Worm (Caenorhabditis elegans): ENCODE data around the gene eif-2A.
"Not testable (repeated sequence)": the region's sequence is repeated elsewhere in the genome, so short reads cannot be mapped to it uniquely, and the experiment has no call there.

eif-2A gene

DNA sequence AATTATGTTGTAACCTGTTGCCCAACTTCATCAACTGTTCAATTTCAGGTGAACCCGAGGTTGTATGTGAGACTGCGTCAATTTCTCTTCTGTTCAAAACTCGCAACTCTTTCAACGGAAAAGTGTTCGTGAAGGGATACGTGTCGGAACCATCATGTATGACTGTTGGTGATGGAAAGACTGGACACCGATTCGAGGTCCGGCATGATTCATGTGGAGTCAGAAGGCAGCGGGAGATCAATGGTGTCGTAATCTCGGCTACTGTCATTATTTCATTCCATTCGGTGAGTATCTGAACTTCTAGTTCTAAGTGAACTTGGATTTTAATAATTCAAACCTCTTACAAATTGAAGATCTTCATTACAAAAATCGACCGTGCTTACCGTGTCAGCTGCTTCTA, 21.2 kb downstream of the eif-2A start:
- no peak for TF ChIP-seq F55B11.4 (tag; optimal IDR thresholded peaks at IDR 0.05; ENCODE audit: borderline replicate concordance, insufficient read depth)

DNA sequence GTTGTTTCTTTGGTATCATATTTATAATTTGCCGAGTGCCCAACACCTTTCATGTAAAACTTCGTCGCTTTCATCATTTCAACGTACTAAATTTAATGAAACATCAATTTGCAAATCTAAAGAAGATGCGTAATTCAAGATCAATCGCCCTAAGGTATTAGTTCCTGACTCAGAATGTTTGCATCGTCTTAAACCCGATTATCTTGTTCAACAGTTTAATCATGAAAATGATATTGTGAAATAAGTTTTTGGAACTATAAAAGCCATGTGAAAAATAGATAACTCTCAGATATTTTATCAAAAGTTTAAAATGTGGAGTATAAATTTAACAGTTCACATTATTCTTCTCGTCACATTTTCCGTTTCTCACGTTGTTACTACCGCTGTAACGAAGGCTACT, 23.4 kb downstream of the eif-2A start, which contains the start of gene E04D5.4:
TSS of gene E04D5.4 (plus strand) at position 301 of the 400 bp plus-strand sequence.
- TF ChIP-seq bed-2 (GFP tag; IDR thresholded peaks at IDR 0.05) (no peak), C06A6.2 (GFP tag; conservative IDR thresholded peaks at IDR 0.05) (no peak), somi-1 (GFP tag; optimal IDR thresholded peaks at IDR 0.05) (no peak), tlf-1 (GFP tag; optimal IDR thresholded peaks at IDR 0.05) (no peak), snpc-1.1 (tag; optimal IDR thresholded peaks at IDR 0.05; ENCODE audit: insufficient read depth) (no peak), nhr-80 (tag; optimal IDR thresholded peaks at IDR 0.05) (no peak), dpff-1 (tag; optimal IDR thresholded peaks at IDR 0.05) (no peak), pbrm-1 (GFP tag; IDR thresholded peaks at IDR 0.05) (no peak), lin-35 (GFP tag; optimal IDR thresholded peaks at IDR 0.05) (no peak), aptf-2 (GFP tag; conservative IDR thresholded peaks at IDR 0.05) (no peak), nfyb-1 (GFP tag; IDR thresholded peaks at IDR 0.05) (no peak), B0336.3 (GFP tag; IDR thresholded peaks at IDR 0.05) (no peak), akir-1 (GFP tag; optimal IDR thresholded peaks at IDR 0.05) (no peak), tbp1 (GFP tag; optimal IDR thresholded peaks at IDR 0.05) (no peak), repo-1 (tag; optimal IDR thresholded peaks at IDR 0.05) (no peak)

DNA sequence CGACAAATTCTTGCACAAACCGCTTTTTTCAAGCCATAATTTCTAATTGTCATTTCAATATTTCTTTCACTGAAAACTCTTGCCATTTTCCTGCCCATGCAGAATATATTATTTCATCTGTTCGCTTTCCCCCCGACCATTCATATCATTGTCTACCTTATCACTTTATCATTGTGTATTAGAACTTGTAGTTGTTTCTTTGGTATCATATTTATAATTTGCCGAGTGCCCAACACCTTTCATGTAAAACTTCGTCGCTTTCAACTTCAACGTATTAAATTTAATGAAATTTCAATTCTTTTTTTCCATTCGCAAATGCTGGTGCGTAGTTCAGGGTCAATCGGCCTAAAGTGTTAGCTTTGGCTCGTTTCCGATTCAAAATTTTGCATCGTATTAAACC, 26.2 kb downstream of the eif-2A start, which contains the start of gene ZK673.1:
TSS of gene ZK673.1 (plus strand) at position 301 of the 400 bp plus-strand sequence.
- TF ChIP-seq F49E8.2 (tag; optimal IDR thresholded peaks at IDR 0.05; ENCODE audit: insufficient read depth); Y79H2A.3 (GFP tag; conservative IDR thresholded peaks at IDR 0.05); unc-130 (GFP tag; optimal IDR thresholded peaks at IDR 0.05): not testable (repeated sequence)

DNA sequence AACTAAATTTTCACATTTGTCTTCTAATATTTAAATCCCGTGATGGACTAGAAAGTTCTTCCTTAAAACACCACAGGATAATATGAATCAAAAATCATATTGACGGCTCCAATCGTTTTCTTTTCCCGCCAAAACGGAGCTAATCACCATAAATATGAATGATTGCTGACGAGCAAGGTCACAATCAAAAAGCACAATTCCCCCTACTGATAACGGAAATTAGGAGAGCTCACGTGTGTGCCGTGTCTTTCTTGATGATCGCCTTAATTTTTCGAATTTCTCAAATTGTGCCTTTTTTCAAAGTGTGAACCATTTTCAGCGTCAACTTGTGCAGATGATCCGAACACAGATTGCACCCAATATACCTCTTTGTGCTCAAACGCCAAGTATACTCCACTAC, 27.3 kb downstream of the eif-2A start:
- TF ChIP-seq pbrm-1 (GFP tag; IDR thresholded peaks at IDR 0.05) (no peak), nhr-80 (tag; optimal IDR thresholded peaks at IDR 0.05) (peak; percentile 75)

DNA sequence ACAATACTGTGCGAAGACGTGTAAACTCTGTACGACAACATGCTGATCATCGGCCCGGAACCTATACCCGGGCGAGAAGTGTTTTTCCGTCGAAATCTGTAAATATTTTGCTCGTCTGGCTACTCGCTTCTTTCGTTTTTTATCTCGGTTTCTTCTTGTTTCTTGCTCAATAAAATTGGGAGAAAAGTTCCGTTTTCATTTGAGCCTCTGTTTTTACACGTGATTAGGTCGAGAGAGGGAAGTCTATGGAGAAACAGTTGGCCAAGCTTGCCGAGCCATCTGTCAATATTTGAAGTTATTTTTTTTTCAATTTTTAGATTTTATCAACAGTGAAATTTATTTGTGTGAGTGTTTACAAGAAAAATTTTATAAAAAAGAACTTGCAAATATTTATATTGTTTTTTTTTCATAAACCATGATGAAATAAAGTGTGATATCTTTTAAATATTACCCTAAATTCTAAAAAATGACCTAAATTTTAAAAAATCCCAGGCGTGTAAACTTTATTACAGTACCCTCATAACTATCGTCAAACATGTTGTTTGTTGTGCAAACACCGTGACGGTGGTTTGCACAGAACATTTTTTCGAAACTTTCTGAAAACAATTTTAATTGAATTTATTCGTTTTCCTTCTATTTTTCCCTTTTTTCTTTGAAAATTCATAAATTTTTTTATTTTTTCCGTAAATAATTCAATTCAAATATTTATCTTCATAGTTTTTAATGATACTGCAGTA, 28.5 kb downstream of the eif-2A start:
- TF ChIP-seq B0035.1 (tag; optimal IDR thresholded peaks at IDR 0.05): no peak
- TF ChIP-seq xnd-1 (tag; optimal IDR thresholded peaks at IDR 0.05): peak; percentile 57
- TF ChIP-seq let-526 (GFP tag; IDR thresholded peaks at IDR 0.05): no peak
- TF ChIP-seq B0261.1 (tag; optimal IDR thresholded peaks at IDR 0.05): no peak
- no peak for TF ChIP-seq sea-2 (GFP tag; IDR thresholded peaks at IDR 0.05)
- TF ChIP-seq egrh-3 (GFP tag; IDR thresholded peaks at IDR 0.05): no peak
- no peak for TF ChIP-seq C06A6.2 (GFP tag; conservative IDR thresholded peaks at IDR 0.05)
- no peak for TF ChIP-seq K11D2.4 (GFP tag; IDR thresholded peaks at IDR 0.05)
- TF ChIP-seq lsl-1 (GFP tag; optimal IDR thresholded peaks at IDR 0.05): peak; percentile 76
- TF ChIP-seq F55B11.4 (tag; optimal IDR thresholded peaks at IDR 0.05; ENCODE audit: borderline replicate concordance, insufficient read depth): no peak
- no peak for TF ChIP-seq cebp-2 (GFP tag; IDR thresholded peaks at IDR 0.05)
- no peak for TF ChIP-seq lsy-27 (tag; optimal IDR thresholded peaks at IDR 0.05; ENCODE audit: borderline replicate concordance, insufficient read depth)
- TF ChIP-seq madf-6 (GFP tag; IDR thresholded peaks at IDR 0.05): peak; percentile 83
- TF ChIP-seq hlh-12 (tag; optimal IDR thresholded peaks at IDR 0.05): no peak
- peak; percentile 86 for TF ChIP-seq madf-8 (GFP tag; conservative IDR thresholded peaks at IDR 0.05)
- no peak for TF ChIP-seq hrde-1 (tag; optimal IDR thresholded peaks at IDR 0.05; ENCODE audit: borderline replicate concordance)
- TF ChIP-seq snpc-3.4 (tag; optimal IDR thresholded peaks at IDR 0.05): peak; percentile 28
- no peak for TF ChIP-seq ets-4 (GFP tag; optimal IDR thresholded peaks at IDR 0.05)
- no peak for TF ChIP-seq snpc-1.3 (tag; optimal IDR thresholded peaks at IDR 0.05; ENCODE audit: insufficient read depth)
- no peak for TF ChIP-seq F39B2.1 (GFP tag; IDR thresholded peaks at IDR 0.05)
- TF ChIP-seq rpc-1 (optimal IDR thresholded peaks at IDR 0.05): no peak
- no peak for TF ChIP-seq rpc-1 (tag; optimal IDR thresholded peaks at IDR 0.05)
- no peak for TF ChIP-seq dox-1 (GFP tag; IDR thresholded peaks at IDR 0.05)
